Worm (Caenorhabditis elegans) whole organism, L4 larva: Measurements from ENCODE around the gene nhx-9.

Experiments
- Y105C5A.15 ChIP-seq: fragments of 200-800 bp; sonication (Bioruptor generic); IDR thresholded peaks from 2 replicates; pipeline ENCODE4 v1.3.6; 2022; ENCODE audit warnings: missing genetic modification characterization, missing compliant biosample characterization
- ZK546.5 ChIP-seq, 2 experiments: sonication (generic microtip); optimal IDR thresholded peaks; 2 replicates each; lab custom pipeline; 2017; ENCODE audit warnings: missing biosample characterization in 2 of 2, missing genetic modification characterization in 2 of 2
- aha-1 ChIP-seq: fragments of 150-350 bp; peaks from one replicate; lab custom pipeline; 2014; ENCODE audit warnings: missing biosample characterization, missing genetic modification characterization
- aly-2 ChIP-seq: sonication (generic microtip); optimal IDR thresholded peaks from 2 replicates; lab custom pipeline; 2018; ENCODE audit warnings: missing biosample characterization, missing genetic modification characterization
- arid-1 ChIP-seq: fragments of 200-800 bp; sonication (Bioruptor generic); conservative IDR thresholded peaks from 2 replicates; pipeline ENCODE4 v1.3.6; 2022; ENCODE audit warnings: missing genetic modification reagents, missing genetic modification characterization, missing compliant biosample characterization
- ceh-32 ChIP-seq: sonication (generic microtip); optimal IDR thresholded peaks from 2 replicates; lab custom pipeline; 2016; ENCODE audit warnings: mild to moderate bottlenecking, missing genetic modification characterization, missing compliant biosample characterization; ENCODE audit not compliant: poor library complexity
- ces-1 ChIP-seq: fragments of 150-350 bp; sonication (generic microtip); optimal IDR thresholded peaks from 4 replicates; lab custom pipeline; 2014; ENCODE audit warnings: missing biosample characterization, missing genetic modification reagents, missing genetic modification characterization
- dmd-8 ChIP-seq: fragments of 200-800 bp; sonication (Bioruptor generic); IDR thresholded peaks from 2 replicates; pipeline ENCODE4 v1.3.6; 2022; ENCODE audit warnings: missing genetic modification characterization, missing compliant biosample characterization
- dpl-1 ChIP-seq: fragments of 150-350 bp; optimal IDR thresholded peaks from 2 replicates; lab custom pipeline; 2014; ENCODE audit warnings: missing biosample characterization, missing genetic modification reagents, missing genetic modification characterization
- fkh-10 ChIP-seq: fragments of 150-350 bp; optimal IDR thresholded peaks from 2 replicates; lab custom pipeline; 2014; ENCODE audit warnings: missing biosample characterization, missing genetic modification reagents, missing genetic modification characterization
- hlh-11 ChIP-seq: fragments of 200-800 bp; sonication (Bioruptor generic); optimal IDR thresholded peaks from 2 replicates; lab custom pipeline; 2018; ENCODE audit warnings: mild to moderate bottlenecking, missing genetic modification characterization, missing compliant biosample characterization
- jun-1 ChIP-seq: fragments of 150-350 bp; optimal IDR thresholded peaks from 2 replicates; lab custom pipeline; 2014; ENCODE audit warnings: missing biosample characterization, missing genetic modification reagents, missing genetic modification characterization
- lin-1 ChIP-seq: fragments of 200-800 bp; sonication (Bioruptor generic); IDR thresholded peaks from 2 replicates; pipeline ENCODE4 v1.3.6; 2022; ENCODE audit warnings: missing genetic modification reagents, missing genetic modification characterization, missing compliant biosample characterization
- madf-9 ChIP-seq: fragments of 200-800 bp; sonication (Bioruptor generic); conservative IDR thresholded peaks from 2 replicates; pipeline ENCODE4 v1.3.6; 2022; ENCODE audit warnings: missing genetic modification reagents, missing genetic modification characterization, missing compliant biosample characterization
- mdl-1 ChIP-seq, 2 experiments: fragments of 150-350 bp in 1 of 2; sonication (generic microtip) in 1 of 2; optimal IDR thresholded peaks; 2 replicates each; lab custom pipeline; 2014 to 2017; ENCODE audit warnings: missing biosample characterization in 2 of 2, missing genetic modification characterization in 2 of 2
- mxl-3 ChIP-seq: fragments of 200-800 bp; sonication (Bioruptor generic); optimal IDR thresholded peaks from 2 replicates; lab custom pipeline; 2018; ENCODE audit warnings: mild to moderate bottlenecking, missing genetic modification characterization, missing compliant biosample characterization
- nhr-10 ChIP-seq: fragments of 150-350 bp; optimal IDR thresholded peaks from 2 replicates; lab custom pipeline; 2014; ENCODE audit warnings: missing biosample characterization, missing genetic modification characterization
- nhr-102 ChIP-seq: sonication (generic microtip); optimal IDR thresholded peaks from 2 replicates; lab custom pipeline; 2016; ENCODE audit warnings: mild to moderate bottlenecking, missing genetic modification characterization, moderate library complexity, missing compliant biosample characterization
- nhr-11 ChIP-seq: fragments of 150-350 bp; optimal IDR thresholded peaks from 2 replicates; lab custom pipeline; 2014; ENCODE audit warnings: missing biosample characterization, missing genetic modification characterization
- nhr-237 ChIP-seq: sonication (generic microtip); optimal IDR thresholded peaks from 2 replicates; lab custom pipeline; 2017; ENCODE audit warnings: missing biosample characterization, missing genetic modification characterization
- nhr-25 ChIP-seq: sonication (generic microtip); optimal IDR thresholded peaks from 2 replicates; lab custom pipeline; 2017; ENCODE audit warnings: missing genetic modification characterization, mild to moderate bottlenecking, missing compliant biosample characterization, antibody characterized with exemption, moderate library complexity, borderline replicate concordance; ENCODE audit not compliant: insufficient read depth
- nhr-48 ChIP-seq: sonication (generic microtip); optimal IDR thresholded peaks from 2 replicates; lab custom pipeline; 2016; ENCODE audit warnings: mild to moderate bottlenecking, missing genetic modification characterization, missing compliant biosample characterization
- pha-4 ChIP-seq, 2 experiments: fragments of 150-350 bp in 1 of 2; fragments of 200-800 bp in 1 of 2; sonication (Bioruptor generic) in 1 of 2; IDR thresholded peaks in 1 of 2; optimal IDR thresholded peaks in 1 of 2; 2 replicates each; pipeline versions ENCODE4 v1.3.6 to Lab custom; 2014 to 2022; ENCODE audit warnings: missing genetic modification characterization in 2 of 2, missing genetic modification reagents in 2 of 2, missing biosample characterization in 1 of 2, missing compliant biosample characterization in 1 of 2
- pqm-1 ChIP-seq: sonication (generic microtip); optimal IDR thresholded peaks from 2 replicates; lab custom pipeline; 2017; ENCODE audit warnings: missing biosample characterization, missing genetic modification characterization
- set-16 ChIP-seq: fragments of 200-800 bp; sonication (Bioruptor generic); IDR thresholded peaks from 2 replicates; pipeline ENCODE4 v1.3.6; 2022; ENCODE audit warnings: missing genetic modification reagents, missing genetic modification characterization, missing compliant biosample characterization
- snpc-1.2 ChIP-seq: fragments of 200-800 bp; sonication (Bioruptor generic); IDR thresholded peaks from 2 replicates; pipeline ENCODE4 v1.3.6; 2022; ENCODE audit warnings: missing genetic modification reagents, missing genetic modification characterization, missing compliant biosample characterization
- spr-1 ChIP-seq: sonication (generic microtip); optimal IDR thresholded peaks from 2 replicates; lab custom pipeline; 2016; ENCODE audit warnings: mild to moderate bottlenecking, missing genetic modification characterization, missing compliant biosample characterization
- spr-3 ChIP-seq: fragments of 200-800 bp; sonication (Bioruptor generic); optimal IDR thresholded peaks from 2 replicates; lab custom pipeline; 2018; ENCODE audit warnings: mild to moderate bottlenecking, missing genetic modification characterization, missing compliant biosample characterization
- tag-97 ChIP-seq: fragments of 200-800 bp; sonication (Bioruptor generic); IDR thresholded peaks from 2 replicates; pipeline ENCODE4 v1.3.6; 2022; ENCODE audit warnings: missing genetic modification characterization, missing compliant biosample characterization
- tra-1 ChIP-seq: fragments of 200-800 bp; sonication (Bioruptor generic); IDR thresholded peaks from 2 replicates; pipeline ENCODE4 v1.3.6; 2022; ENCODE audit warnings: missing genetic modification reagents, missing genetic modification characterization, missing compliant biosample characterization
- unc-62 ChIP-seq, 3 experiments: fragments of 150-350 bp in 1 of 3; sonication (generic microtip); optimal IDR thresholded peaks in 2 of 3; peaks in 1 of 3; 1 replicate in 1 of 3; 2 replicates in 2 of 3; lab custom pipeline; 2014 to 2017; ENCODE audit warnings: missing biosample characterization in 3 of 3, missing genetic modification characterization in 3 of 3, missing genetic modification reagents in 3 of 3, missing genotype in 1 of 3
- vab-7 ChIP-seq: fragments of 200-800 bp; sonication (Bioruptor generic); IDR thresholded peaks from 2 replicates; pipeline ENCODE4 v1.3.6; 2022; ENCODE audit warnings: missing genetic modification reagents, missing genetic modification characterization, missing compliant biosample characterization
- zag-1 ChIP-seq: fragments of 150-350 bp; optimal IDR thresholded peaks from 2 replicates; lab custom pipeline; 2014; ENCODE audit warnings: missing biosample characterization, missing genetic modification characterization
- zip-11 ChIP-seq: fragments of 200-800 bp; sonication (Bioruptor generic); IDR thresholded peaks from 2 replicates; pipeline ENCODE4 v1.3.6; 2022; ENCODE audit warnings: missing genetic modification characterization, missing compliant biosample characterization
- ztf-7 ChIP-seq: fragments of 150-350 bp; optimal IDR thresholded peaks from 2 replicates; lab custom pipeline; 2014; ENCODE audit warnings: missing biosample characterization, missing genetic modification characterization

Gene nhx-9

DNA sequence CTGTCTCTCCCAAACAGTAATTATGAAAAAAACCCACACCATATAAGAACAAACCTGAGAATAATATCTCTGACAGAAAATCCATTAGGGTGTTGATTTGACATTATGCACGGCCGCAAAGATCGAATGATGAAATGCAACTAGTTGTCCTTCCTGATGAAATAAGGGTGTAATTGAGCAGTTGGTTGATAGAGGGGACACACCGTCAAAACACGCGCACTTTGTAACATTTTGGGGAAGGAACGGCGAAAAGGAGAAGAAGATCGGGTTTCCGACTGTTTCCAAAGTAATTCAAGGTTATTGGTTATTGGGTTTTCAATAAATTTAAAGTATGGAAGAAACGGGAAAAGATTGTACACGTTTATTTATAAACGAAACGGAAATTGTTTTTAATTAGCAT is 8.7 kb upstream of the nhx-9 start, which contains the start of gene ZK822.1:
Gene ZK822.1, minus strand, starts transcription at position 121 of the 400 bp plus-strand sequence.
- TF ChIP-seq nhr-48 (tag; lab: Kevin White, UChicago) (no peak), mxl-3 (GFP tag; lab: Kevin White, UChicago) (no peak), hlh-11 (tag; lab: Kevin White, UChicago) (no peak), vab-7 (GFP tag; lab: Robert Waterston, UW) (no peak), pqm-1 (tag; lab: Kevin White, UChicago) (no peak), ZK546.5 (tag; optimal IDR thresholded peaks at IDR 0.05; lab: Kevin White, UChicago) (no peak), nhr-10 (tag; lab: Kevin White, UChicago) (no peak), zip-11 (GFP tag; lab: Robert Waterston, UW) (no peak), jun-1 (tag; lab: Kevin White, UChicago) (no peak), fkh-10 (GFP tag; lab: Kevin White, UChicago) (no peak), lin-1 (GFP tag; lab: Robert Waterston, UW) (no peak), arid-1 (GFP tag; lab: Robert Waterston, UW) (no peak), nhr-237 (no peak), tra-1 (GFP tag; lab: Robert Waterston, UW) (no peak), ztf-7 (no peak), madf-9 (no peak)

ce11 chrIV:11923074-11923473 is 7.6 kb upstream of the nhx-9 start, which contains the start of gene srlf-31:
TSS of gene srlf-31 (minus strand) at chrIV:11923174.
- TF ChIP-seq vab-7 (GFP tag; lab: Robert Waterston, UW) = no peak
- TF ChIP-seq zag-1 = no peak
- TF ChIP-seq nhr-11 = no peak
- TF ChIP-seq snpc-1.2 (GFP tag; lab: Robert Waterston, UW) = no peak
- TF ChIP-seq set-16 (GFP tag; lab: Robert Waterston, UW) = no peak
- TF ChIP-seq aly-2 (tag; lab: Kevin White, UChicago) = no peak
- TF ChIP-seq lin-1 (GFP tag; lab: Robert Waterston, UW) = no peak
- no peak for TF ChIP-seq pha-4 (GFP tag; IDR thresholded peaks at IDR 0.05; lab: Robert Waterston, UW)
- no peak for TF ChIP-seq pha-4 (tag; optimal IDR thresholded peaks at IDR 0.05; lab: Kevin White, UChicago)
- no peak for TF ChIP-seq dmd-8 (GFP tag; lab: Robert Waterston, UW)
- no peak for TF ChIP-seq ceh-32 (tag; lab: Kevin White, UChicago)
- TF ChIP-seq tag-97 = no peak
- no peak for TF ChIP-seq Y105C5A.15 (GFP tag; lab: Robert Waterston, UW)
- TF ChIP-seq mdl-1 (tag; optimal IDR thresholded peaks at IDR 0.05; lab: Kevin White, UChicago) = no peak
- no peak for TF ChIP-seq nhr-102 (tag; lab: Kevin White, UChicago)
- TF ChIP-seq spr-3 (GFP tag; lab: Kevin White, UChicago) = no peak
- no peak for TF ChIP-seq ces-1
- no peak for TF ChIP-seq dpl-1

DNA sequence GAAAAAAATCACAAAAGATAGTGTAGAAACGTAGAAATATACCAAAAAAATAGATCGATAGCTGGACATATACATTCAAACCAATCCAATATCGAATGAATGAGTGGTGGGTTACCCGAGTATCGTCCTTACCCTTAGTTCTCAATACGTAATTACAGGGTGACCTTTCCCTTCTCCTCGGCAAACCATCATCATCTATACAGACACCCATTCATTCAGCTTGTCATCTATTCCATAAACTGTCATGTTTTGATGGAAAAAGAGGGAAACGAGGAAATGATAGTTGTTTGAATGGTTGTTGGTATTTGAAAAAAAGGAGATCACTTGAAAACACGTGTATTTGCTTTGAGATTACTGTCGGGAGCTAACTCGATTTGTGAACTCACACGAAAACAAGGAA is 6.6 kb upstream of the nhx-9 start:
- TF ChIP-seq unc-62 (GFP tag; optimal IDR thresholded peaks at IDR 0.05 in 1 of 2; lab: Kevin White, UChicago) = peak in 1 of 2 experiments; percentile 62
- TF ChIP-seq unc-62 (tag; optimal IDR thresholded peaks at IDR 0.05; lab: Kevin White, UChicago) = no peak
- peak; percentile 82 for TF ChIP-seq aha-1 (tag; lab: Kevin White, UChicago)
- TF ChIP-seq nhr-25 (tag; lab: Kevin White, UChicago) = peak; percentile 31
- no peak for TF ChIP-seq jun-1 (tag; lab: Kevin White, UChicago)

ce11 chrIV:11925346-11926075 is 5.2 kb upstream of the nhx-9 start, which contains the start of the genes srlf-33 and srlf-32:
TSS of gene srlf-33 (minus strand) at chrIV:11925446.
TSS of gene srlf-32 (plus strand) at chrIV:11926025.
- TF ChIP-seq spr-1 (tag; lab: Kevin White, UChicago) (no peak), aha-1 (tag; lab: Kevin White, UChicago) (peak; percentile 63)
